Worm (Caenorhabditis elegans): ENCODE data around the gene T10C6.6.

The T10C6.6 gene

ce11 chrV:16000433-16000832 is 23.7 kb upstream of the T10C6.6 start, which contains the start of gene nhr-50:
nhr-50 (minus strand) TSS chrV:16000631.
- TF ChIP-seq mdt-29 (GFP tag; IDR thresholded peaks at IDR 0.05) (no peak), mdl-1 (tag; optimal IDR thresholded peaks at IDR 0.05) (peak; percentile 1 to 73), dmd-9 (GFP tag; IDR thresholded peaks at IDR 0.05) (no peak), arid-1 (GFP tag; conservative IDR thresholded peaks at IDR 0.05) (0 out of 2 replicates have a peak, but pooled peaks have one; percentile 8), madf-9 (GFP tag; conservative IDR thresholded peaks at IDR 0.05) (no peak), nhr-48 (tag; optimal IDR thresholded peaks at IDR 0.05) (peak; percentile 44), dve-1 (tag; optimal IDR thresholded peaks at IDR 0.05; ENCODE audit: insufficient read depth) (peak; percentile 85), aha-1 (tag) (peak; percentile 39), R02D3.7 (tag; optimal IDR thresholded peaks at IDR 0.05) (no peak), mxl-3 (GFP tag; optimal IDR thresholded peaks at IDR 0.05) (peak; percentile 14), unc-62 (GFP tag; optimal IDR thresholded peaks at IDR 0.05 in 1 of 2) (peak in 1 of 2 experiments; percentile 1), unc-62 (tag; optimal IDR thresholded peaks at IDR 0.05) (no peak), dpl-1 (GFP tag; optimal IDR thresholded peaks at IDR 0.05) (peak; percentile 31), pqm-1 (tag; optimal IDR thresholded peaks at IDR 0.05) (peak; percentile 35), daf-12 (tag; optimal IDR thresholded peaks at IDR 0.05) (no peak), pha-4 (GFP tag; IDR thresholded peaks at IDR 0.05) (no peak), pha-4 (tag; optimal IDR thresholded peaks at IDR 0.05) (peak; percentile 86), nhr-6 (tag; optimal IDR thresholded peaks at IDR 0.05) (peak; percentile 93), hlh-30 (tag; optimal IDR thresholded peaks at IDR 0.05; ENCODE audit: insufficient read depth) (peak; percentile 80), nhr-28 (tag; optimal IDR thresholded peaks at IDR 0.05) (peak; percentile 67), dmd-6 (GFP tag; IDR thresholded peaks at IDR 0.05) (peak; percentile 90), daf-19 (GFP tag; conservative IDR thresholded peaks at IDR 0.05) (0 out of 2 replicates have a peak, but pooled peaks have one; percentile 51), nhr-41 (GFP tag; IDR thresholded peaks at IDR 0.05) (no peak), jun-1 (tag; optimal IDR thresholded peaks at IDR 0.05) (peak; percentile 18), tra-1 (GFP tag; IDR thresholded peaks at IDR 0.05) (no peak), nhr-77 (tag; optimal IDR thresholded peaks at IDR 0.05) (peak; percentile 66), ces-1 (GFP tag; optimal IDR thresholded peaks at IDR 0.05) (no peak)

- no peak for TF ChIP-seq skn-1 (tag; optimal IDR thresholded peaks at IDR 0.05)
- TF ChIP-seq dmd-8 (GFP tag; IDR thresholded peaks at IDR 0.05): no peak
- no peak for TF ChIP-seq lin-39 (tag; optimal IDR thresholded peaks at IDR 0.05)
- TF ChIP-seq daf-16 (GFP tag; optimal IDR thresholded peaks at IDR 0.05): no peak
- no peak for TF ChIP-seq daf-16 (tag; optimal IDR thresholded peaks at IDR 0.05)
- no peak for TF ChIP-seq unc-39 (tag; optimal IDR thresholded peaks at IDR 0.05)
- no peak for TF ChIP-seq hlh-30 (tag; optimal IDR thresholded peaks at IDR 0.05; ENCODE audit: insufficient read depth)
- TF ChIP-seq fkh-10 (GFP tag; optimal IDR thresholded peaks at IDR 0.05): no peak
- TF ChIP-seq snpc-1.2 (GFP tag; IDR thresholded peaks at IDR 0.05): no peak
- TF ChIP-seq aly-2 (tag; optimal IDR thresholded peaks at IDR 0.05): no peak
- TF ChIP-seq nhr-102 (tag; optimal IDR thresholded peaks at IDR 0.05): no peak
- TF ChIP-seq lin-1 (GFP tag; IDR thresholded peaks at IDR 0.05): no peak
Observed at ce11 chrV:16002288-16002687, 21.8 kb upstream of the T10C6.6 start, which contains the start of gene nhr-63. nhr-63 (plus strand) TSS chrV:16002588.

ce11 chrV:16007505-16007904 is 16.6 kb upstream of the T10C6.6 start, which contains the start of gene str-231:
str-231 (minus strand) TSS chrV:16007605.
- TF ChIP-seq tag-97 (GFP tag; IDR thresholded peaks at IDR 0.05): no peak
- no peak for TF ChIP-seq ceh-44 (GFP tag; IDR thresholded peaks at IDR 0.05)
- TF ChIP-seq zag-1 (tag; optimal IDR thresholded peaks at IDR 0.05): no peak
- TF ChIP-seq pha-4 (GFP tag; IDR thresholded peaks at IDR 0.05): no peak
- no peak for TF ChIP-seq pha-4 (tag; optimal IDR thresholded peaks at IDR 0.05)

Measured in whole organism, L4 larva.